Fruit fly (Drosophila melanogaster) whole organism, prepupa: ENCODE data around the gene AIMP2.
A peak's percentile ranks its signal among the peaks of the same experiment; 100 is the strongest.

Experiments
- Blimp-1 ChIP-seq: fragments of 200-800 bp; sonication (Bioruptor generic); optimal IDR thresholded peaks from 3 replicates; lab custom pipeline; 2017; ENCODE audit warnings: missing biosample characterization, missing genetic modification characterization, mild to moderate bottlenecking, moderate library complexity, missing genetic modification reagents
- CG10631 ChIP-seq: fragments of 200-800 bp; sonication (Bioruptor generic); optimal IDR thresholded peaks from 2 replicates; lab custom pipeline; 2016; ENCODE audit warnings: missing biosample characterization, missing genetic modification characterization
- CG11294 ChIP-seq: fragments of 200-800 bp; sonication (Bioruptor generic); IDR thresholded peaks from 2 replicates; pipeline ENCODE4 v1.3.6; 2022; ENCODE audit warnings: missing biosample characterization, missing genetic modification characterization
- CG11902 ChIP-seq: fragments of 200-800 bp; sonication (Bioruptor generic); optimal IDR thresholded peaks from 3 replicates; lab custom pipeline; 2016; ENCODE audit warnings: missing biosample characterization, missing genetic modification characterization
- CG15336 ChIP-seq: fragments of 200-800 bp; sonication (Bioruptor generic); IDR thresholded peaks from 2 replicates; pipeline ENCODE4 v1.3.6; 2022; ENCODE audit warnings: missing biosample characterization, missing genetic modification characterization
- CG1621 ChIP-seq: fragments of 200-800 bp; sonication (Bioruptor generic); optimal IDR thresholded peaks from 3 replicates; lab custom pipeline; 2018; ENCODE audit warnings: missing biosample characterization, mild to moderate bottlenecking, missing genetic modification characterization
- CG16779 ChIP-seq: fragments of 200-800 bp; sonication (Bioruptor generic); optimal IDR thresholded peaks from 3 replicates; lab custom pipeline; 2017; ENCODE audit warnings: missing biosample characterization, mild to moderate bottlenecking, missing genetic modification characterization
- CG3032 ChIP-seq: fragments of 200-800 bp; optimal IDR thresholded peaks from 2 replicates; lab custom pipeline; 2019; ENCODE audit warnings: missing biosample characterization, mild to moderate bottlenecking, missing genetic modification characterization, moderate library complexity
- CG32006 ChIP-seq: fragments of 200-800 bp; sonication (Bioruptor generic); optimal IDR thresholded peaks from 3 replicates; lab custom pipeline; 2017; ENCODE audit warnings: missing biosample characterization, mild to moderate bottlenecking, missing genetic modification characterization
- CG3919 ChIP-seq: fragments of 200-800 bp; sonication (Bioruptor generic); optimal IDR thresholded peaks from 3 replicates; lab custom pipeline; 2016; ENCODE audit warnings: missing biosample characterization, missing genetic modification characterization
- CG4318 ChIP-seq: fragments of 200-800 bp; sonication (Bioruptor generic); optimal IDR thresholded peaks from 3 replicates; lab custom pipeline; 2017; ENCODE audit warnings: missing biosample characterization, mild to moderate bottlenecking, missing genetic modification characterization
- CG6163 ChIP-seq: fragments of 200-800 bp; sonication (Bioruptor generic); IDR thresholded peaks from 3 replicates; pipeline ENCODE4 v1.3.6; 2022; ENCODE audit warnings: missing biosample characterization, missing genetic modification characterization
- CG6276 ChIP-seq: fragments of 200-800 bp; sonication (Bioruptor generic); optimal IDR thresholded peaks from 2 replicates; lab custom pipeline; 2017; ENCODE audit warnings: missing biosample characterization, mild to moderate bottlenecking, missing genetic modification characterization
- CG6792 ChIP-seq: fragments of 200-800 bp; sonication (Bioruptor generic); optimal IDR thresholded peaks from 3 replicates; lab custom pipeline; 2016; ENCODE audit warnings: missing biosample characterization, missing genetic modification characterization
- CG7368 ChIP-seq: fragments of 200-800 bp; sonication (Bioruptor generic); optimal IDR thresholded peaks from 3 replicates; lab custom pipeline; 2016; ENCODE audit warnings: missing biosample characterization, missing genetic modification characterization
- CG8319 ChIP-seq: fragments of 200-800 bp; sonication (Bioruptor generic); optimal IDR thresholded peaks from 3 replicates; lab custom pipeline; 2016; ENCODE audit warnings: missing biosample characterization, missing genetic modification characterization
- CG8632 ChIP-seq: fragments of 200-800 bp; sonication (Bioruptor generic); optimal IDR thresholded peaks from 3 replicates; lab custom pipeline; 2016; ENCODE audit warnings: missing biosample characterization, missing genetic modification characterization
- Eip75B ChIP-seq: fragments of 200-800 bp; sonication (Bioruptor generic); optimal IDR thresholded peaks from 3 replicates; lab custom pipeline; 2016; ENCODE audit warnings: missing biosample characterization, missing genetic modification characterization
- Eip78C ChIP-seq: fragments of 200-800 bp; sonication (Bioruptor generic); peaks from one replicate; lab custom pipeline; 2016; ENCODE audit warnings: missing biosample characterization, missing genetic modification characterization
- Eip93F ChIP-seq: fragments of 200-800 bp; sonication (Bioruptor generic); optimal IDR thresholded peaks from 2 replicates; lab custom pipeline; 2016; ENCODE audit warnings: missing biosample characterization, mild to moderate bottlenecking, missing genetic modification characterization
- Ets21C ChIP-seq: fragments of 200-800 bp; sonication (Bioruptor generic); optimal IDR thresholded peaks from 3 replicates; lab custom pipeline; 2016; ENCODE audit warnings: missing biosample characterization, missing genetic modification characterization
- Ets96B ChIP-seq: fragments of 200-800 bp; optimal IDR thresholded peaks from 2 replicates; lab custom pipeline; 2019; ENCODE audit warnings: missing biosample characterization, mild to moderate bottlenecking, missing genetic modification characterization, moderate library complexity
- Gug ChIP-seq: fragments of 200-800 bp; sonication (Bioruptor generic); IDR thresholded peaks from 2 replicates; pipeline ENCODE4 v1.3.6; 2022; ENCODE audit warnings: missing biosample characterization, missing genetic modification characterization
- Hr38 ChIP-seq: sonication (Bioruptor generic); optimal IDR thresholded peaks from 2 replicates; lab custom pipeline; 2016; ENCODE audit warnings: missing biosample characterization, missing genetic modification characterization
- Hr39 ChIP-seq: fragments of 200-800 bp; sonication (Bioruptor generic); optimal IDR thresholded peaks from 2 replicates; lab custom pipeline; 2016; ENCODE audit warnings: missing biosample characterization, missing genetic modification characterization
- Hr4 ChIP-seq: fragments of 200-800 bp; sonication (Bioruptor generic); optimal IDR thresholded peaks from 3 replicates; lab custom pipeline; 2016; ENCODE audit warnings: missing biosample characterization, missing genetic modification characterization
- Met ChIP-seq: fragments of 200-800 bp; sonication (Bioruptor generic); optimal IDR thresholded peaks from 3 replicates; lab custom pipeline; 2016; ENCODE audit warnings: missing biosample characterization, missing genetic modification characterization
- OdsH ChIP-seq: fragments of 200-800 bp; sonication (Bioruptor generic); optimal IDR thresholded peaks from 3 replicates; lab custom pipeline; 2016; ENCODE audit warnings: missing biosample characterization, missing genetic modification characterization
- Sox102F ChIP-seq: fragments of 200-800 bp; sonication (Bioruptor generic); optimal IDR thresholded peaks from 2 replicates; lab custom pipeline; 2016; ENCODE audit warnings: missing biosample characterization, mild to moderate bottlenecking, missing genetic modification characterization
- Sox14 ChIP-seq: fragments of 200-800 bp; sonication (Bioruptor generic); optimal IDR thresholded peaks from 3 replicates; lab custom pipeline; 2016; ENCODE audit warnings: missing biosample characterization, missing genetic modification characterization
- Sox15 ChIP-seq: fragments of 200-800 bp; sonication (Bioruptor generic); optimal IDR thresholded peaks from 3 replicates; lab custom pipeline; 2016; ENCODE audit warnings: missing biosample characterization, missing genetic modification characterization
- achi ChIP-seq: fragments of 200-800 bp; sonication (Bioruptor generic); optimal IDR thresholded peaks from 3 replicates; lab custom pipeline; 2016; ENCODE audit warnings: missing biosample characterization, missing genetic modification characterization
- acj6 ChIP-seq: fragments of 200-800 bp; sonication (Bioruptor generic); optimal IDR thresholded peaks from 3 replicates; lab custom pipeline; 2016; ENCODE audit warnings: missing biosample characterization, missing genetic modification characterization
- cyc ChIP-seq: fragments of 200-800 bp; sonication (Bioruptor generic); optimal IDR thresholded peaks from 3 replicates; lab custom pipeline; 2016; ENCODE audit warnings: missing biosample characterization, missing genetic modification characterization
- dac ChIP-seq: fragments of 200-800 bp; sonication (Bioruptor generic); optimal IDR thresholded peaks from 2 replicates; lab custom pipeline; 2017; ENCODE audit warnings: missing biosample characterization, mild to moderate bottlenecking, missing genetic modification characterization
- dsx ChIP-seq: fragments of 200-800 bp; optimal IDR thresholded peaks from 3 replicates; lab custom pipeline; 2019; ENCODE audit warnings: missing biosample characterization, mild to moderate bottlenecking, missing genetic modification characterization, moderate library complexity; ENCODE audit not compliant: poor library complexity, severe bottlenecking
- eg ChIP-seq: fragments of 200-800 bp; sonication (Bioruptor generic); IDR thresholded peaks from 3 replicates; pipeline ENCODE4 v1.3.6; 2022; ENCODE audit warnings: missing biosample characterization, missing genetic modification characterization
- esn ChIP-seq: fragments of 200-800 bp; sonication (Bioruptor generic); optimal IDR thresholded peaks from 2 replicates; lab custom pipeline; 2016; ENCODE audit warnings: missing biosample characterization, mild to moderate bottlenecking, missing genetic modification characterization, moderate library complexity
- fd59A ChIP-seq: fragments of 200-800 bp; sonication (Bioruptor generic); optimal IDR thresholded peaks from 2 replicates; lab custom pipeline; 2017; ENCODE audit warnings: missing biosample characterization, mild to moderate bottlenecking, missing genetic modification characterization, missing genetic modification reagents
- fkh ChIP-seq: fragments of 200-800 bp; sonication (Bioruptor generic); optimal IDR thresholded peaks from 3 replicates; lab custom pipeline; 2017; ENCODE audit warnings: missing biosample characterization, mild to moderate bottlenecking, missing genetic modification characterization, moderate library complexity
- lz ChIP-seq: fragments of 200-800 bp; sonication (Bioruptor generic); optimal IDR thresholded peaks from 3 replicates; lab custom pipeline; 2016; ENCODE audit warnings: missing biosample characterization, missing genetic modification characterization
- net ChIP-seq: fragments of 200-800 bp; sonication (Bioruptor generic); optimal IDR thresholded peaks from 3 replicates; lab custom pipeline; 2016; ENCODE audit warnings: missing biosample characterization, missing genetic modification characterization
- pdm3 ChIP-seq: fragments of 200-800 bp; sonication (Bioruptor generic); optimal IDR thresholded peaks from 3 replicates; lab custom pipeline; 2016; ENCODE audit warnings: missing biosample characterization, missing genetic modification characterization
- spab ChIP-seq: fragments of 200-800 bp; sonication (Bioruptor generic); optimal IDR thresholded peaks from 2 replicates; lab custom pipeline; 2017; ENCODE audit warnings: missing biosample characterization, mild to moderate bottlenecking, missing genetic modification characterization, missing genetic modification reagents
- ss ChIP-seq, 2 experiments: fragments of 200-800 bp; sonication (Bioruptor generic); optimal IDR thresholded peaks; 2 replicates in 1 of 2; 3 replicates in 1 of 2; lab custom pipeline; 2017 to 2018; ENCODE audit warnings: mild to moderate bottlenecking in 2 of 2, missing biosample characterization in 2 of 2, missing genetic modification characterization in 2 of 2, moderate library complexity in 1 of 2
- svp ChIP-seq: fragments of 200-800 bp; sonication (Bioruptor generic); peaks from one replicate; lab custom pipeline; 2016; ENCODE audit warnings: missing biosample characterization, missing genetic modification characterization
- topi ChIP-seq: fragments of 200-800 bp; sonication (Bioruptor generic); optimal IDR thresholded peaks from 3 replicates; lab custom pipeline; 2016; ENCODE audit warnings: missing biosample characterization, missing genetic modification characterization

The AIMP2 gene

DNA sequence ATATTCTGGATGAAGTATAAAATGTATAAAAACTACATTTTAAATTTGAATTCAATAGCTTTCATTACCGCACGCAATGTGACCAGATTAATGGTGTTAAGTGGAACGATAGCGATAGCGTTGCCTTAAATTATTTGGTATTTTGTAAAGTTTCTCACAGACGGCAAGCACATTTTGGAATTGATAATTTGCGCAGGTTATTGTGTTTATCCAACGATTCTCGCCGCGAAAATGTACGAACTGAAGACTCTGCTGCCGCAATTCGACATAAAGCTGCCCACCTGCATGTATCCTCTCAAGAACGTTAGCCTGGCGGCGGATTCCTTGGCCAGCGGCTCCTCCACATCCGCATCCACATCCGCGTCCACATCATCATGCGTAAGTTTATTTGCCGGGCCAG, at the start of gene AIMP2:
TSS of gene AIMP2 (plus strand) at position 135 of the 400 bp plus-strand sequence.
- TF ChIP-seq svp (no peak), Sox14 (GFP tag; lab: Kevin White, UChicago) (no peak), eg (no peak)

- no peak for TF ChIP-seq Hr38 (GFP tag; lab: Kevin White, UChicago)
- TF ChIP-seq CG11902 (GFP tag; lab: Kevin White, UChicago) = peak; percentile 32
- peak; percentile 75 for TF ChIP-seq Met
- TF ChIP-seq CG1621 = peak; percentile 64
- peak; percentile 11 for TF ChIP-seq dsx
- peak; percentile 37; the same call in 1 of the 2 replicates for TF ChIP-seq CG11294 (GFP tag; lab: Robert Waterston, UW)
- TF ChIP-seq CG8632 (GFP tag; lab: Kevin White, UChicago) = peak; percentile 77
- TF ChIP-seq spab = peak; percentile 70
- peak; percentile 77 for TF ChIP-seq Sox14 (GFP tag; lab: Kevin White, UChicago)
- TF ChIP-seq CG8319 (GFP tag; lab: Kevin White, UChicago) = peak; percentile 44
- peak; percentile 67 for TF ChIP-seq achi
- TF ChIP-seq pdm3 (GFP tag; lab: Kevin White, UChicago) = peak; percentile 79
- TF ChIP-seq Eip75B = peak; percentile 76
- TF ChIP-seq CG16779 (tag; lab: Kevin White, UChicago) = peak; percentile 68
- TF ChIP-seq topi (GFP tag; lab: Kevin White, UChicago) = peak; percentile 83
- peak; percentile 76 for TF ChIP-seq Sox15 (GFP tag; lab: Kevin White, UChicago)
- TF ChIP-seq CG3032 (tag; lab: Kevin White, UChicago) = peak; percentile 71
- TF ChIP-seq Gug = 0 out of 2 replicates have a peak, but pooled peaks have one; percentile 18
- TF ChIP-seq CG7368 = peak; percentile 44
- TF ChIP-seq ss (GFP tag; optimal IDR thresholded peaks at IDR 0.05; lab: Kevin White, UChicago) = peak; percentile 57 to 75
- peak; percentile 77 for TF ChIP-seq cyc (GFP tag; lab: Kevin White, UChicago)
- TF ChIP-seq esn (GFP tag; lab: Kevin White, UChicago) = peak; percentile 87
- peak; percentile 81 for TF ChIP-seq Hr39
- TF ChIP-seq CG6163 (GFP tag; lab: Robert Waterston, UW) = peak; percentile 8; the same call in 1 of the 3 replicates
- TF ChIP-seq CG10631 (GFP tag; lab: Kevin White, UChicago) = peak; percentile 80
- peak; percentile 79 for TF ChIP-seq lz (GFP tag; lab: Kevin White, UChicago)
- TF ChIP-seq CG3919 = peak; percentile 67
- peak; percentile 60 for TF ChIP-seq CG4318 (GFP tag; lab: Kevin White, UChicago)
- TF ChIP-seq fkh = peak; percentile 23
- TF ChIP-seq Eip78C (GFP tag; lab: Kevin White, UChicago) = peak; percentile 95
- TF ChIP-seq svp = peak; percentile 93
- TF ChIP-seq CG32006 (GFP tag; lab: Kevin White, UChicago) = peak; percentile 90
- TF ChIP-seq Hr4 = peak; percentile 79
- TF ChIP-seq CG15336 = peak; percentile 28; the same call in 1 of the 2 replicates
- peak; percentile 81 for TF ChIP-seq CG6276
- TF ChIP-seq eg = peak; percentile 30; the same call in 1 of the 3 replicates
- peak; percentile 71 for TF ChIP-seq CG6792 (GFP tag; lab: Kevin White, UChicago)
- TF ChIP-seq Ets21C = peak; percentile 57
- TF ChIP-seq Blimp-1 (GFP tag; lab: Kevin White, UChicago) = peak; percentile 34
- TF ChIP-seq dac (GFP tag; lab: Kevin White, UChicago) = peak; percentile 70
- peak; percentile 81 for TF ChIP-seq OdsH (GFP tag; lab: Kevin White, UChicago)
- TF ChIP-seq Sox102F (GFP tag; lab: Kevin White, UChicago) = peak; percentile 69
- peak; percentile 76 for TF ChIP-seq acj6
- peak; percentile 79 for TF ChIP-seq net (GFP tag; lab: Kevin White, UChicago)
- no peak for TF ChIP-seq Eip93F (GFP tag; lab: Kevin White, UChicago)
- peak; percentile 82 for TF ChIP-seq fd59A (GFP tag; lab: Kevin White, UChicago)
- peak; percentile 62 for TF ChIP-seq Ets96B
Measured at dm6 chr3L:15534274-15535227, 48.9 kb upstream of the AIMP2 start.
